Fruit fly (Drosophila melanogaster) whole organism, wandering third instar larva: ENCODE measurements around the gene Vps37B.

Experiments
- Abd-B ChIP-seq: fragments of >200 bp; optimal IDR thresholded peaks from 2 replicates; lab custom pipeline; 2017; ENCODE audit warnings: missing biosample characterization, missing genetic modification characterization
- CG32264 ChIP-seq: fragments of 200-800 bp; sonication (Bioruptor generic); optimal IDR thresholded peaks from 2 replicates; lab custom pipeline; 2016; ENCODE audit warnings: missing biosample characterization, missing genetic modification characterization
- CG9705 ChIP-seq: fragments of 200-800 bp; sonication (Bioruptor generic); optimal IDR thresholded peaks from 2 replicates; lab custom pipeline; 2018; ENCODE audit warnings: missing biosample characterization, mild to moderate bottlenecking, missing genetic modification characterization
- CrebA ChIP-seq: fragments of 200-800 bp; sonication (Bioruptor generic); optimal IDR thresholded peaks from 2 replicates; lab custom pipeline; 2016; ENCODE audit warnings: missing biosample characterization, mild to moderate bottlenecking, missing genetic modification characterization, borderline replicate concordance
- Dfd ChIP-seq: fragments of >200 bp; optimal IDR thresholded peaks from 2 replicates; lab custom pipeline; 2017; ENCODE audit warnings: missing biosample characterization, missing genetic modification characterization
- Dif ChIP-seq: fragments of 200-275, 200-300 bp; sonication (Bioruptor generic); optimal IDR thresholded peaks from 2 replicates; lab custom pipeline; 2018; ENCODE audit warnings: missing biosample characterization, missing genetic modification characterization; ENCODE audit not compliant: partially characterized antibody
- GATAd ChIP-seq: sonication (Bioruptor generic); optimal IDR thresholded peaks from 2 replicates; lab custom pipeline; 2016; ENCODE audit warnings: missing biosample characterization, missing genetic modification characterization
- HLH106 ChIP-seq: fragments of 200-800 bp; optimal IDR thresholded peaks from 3 replicates; lab custom pipeline; 2019; ENCODE audit warnings: missing biosample characterization, mild to moderate bottlenecking, missing genetic modification characterization, moderate library complexity
- Hnf4 ChIP-seq: fragments of 200-800 bp; sonication (Bioruptor generic); optimal IDR thresholded peaks from 2 replicates; lab custom pipeline; 2016; ENCODE audit warnings: missing biosample characterization, mild to moderate bottlenecking, missing genetic modification characterization
- Hr78 ChIP-seq: fragments of >200 bp; optimal IDR thresholded peaks from 2 replicates; lab custom pipeline; 2017; ENCODE audit warnings: missing biosample characterization, missing genetic modification characterization
- Hr83 ChIP-seq: fragments of 200-300 bp; sonication (Bioruptor generic); optimal IDR thresholded peaks from 2 replicates; lab custom pipeline; 2016; ENCODE audit warnings: missing biosample characterization, mild to moderate bottlenecking, missing genetic modification characterization, moderate library complexity; ENCODE audit not compliant: poor library complexity, severe bottlenecking
- Jra ChIP-seq: sonication (Bioruptor generic); optimal IDR thresholded peaks from 2 replicates; lab custom pipeline; 2016; ENCODE audit warnings: missing biosample characterization, missing genetic modification characterization
- Mio ChIP-seq: sonication (Bioruptor generic); optimal IDR thresholded peaks from 2 replicates; lab custom pipeline; 2016; ENCODE audit warnings: missing biosample characterization, missing genetic modification characterization
- Myc ChIP-seq: fragments of >200 bp; optimal IDR thresholded peaks from 2 replicates; lab custom pipeline; 2017
- N ChIP-seq: fragments of >200 bp; optimal IDR thresholded peaks from 2 replicates; lab custom pipeline; 2018; ENCODE audit warnings: missing biosample characterization, missing external identifiers, missing genetic modification characterization
- OdsH ChIP-seq: fragments of 200-800 bp; sonication (Bioruptor generic); optimal IDR thresholded peaks from 2 replicates; lab custom pipeline; 2016; ENCODE audit warnings: missing biosample characterization, mild to moderate bottlenecking, missing genetic modification characterization
- Rel ChIP-seq, 2 experiments: fragments of 200-800 bp; sonication (Bioruptor generic) in 1 of 2; optimal IDR thresholded peaks; 2 replicates in 1 of 2; 3 replicates in 1 of 2; lab custom pipeline; 2016 to 2019; ENCODE audit warnings: mild to moderate bottlenecking in 2 of 2, missing biosample characterization in 2 of 2, missing genetic modification characterization in 2 of 2, moderate library complexity in 1 of 2
- Sp1 ChIP-seq: fragments of 200-800 bp; sonication (Bioruptor generic); optimal IDR thresholded peaks from 3 replicates; lab custom pipeline; 2019; ENCODE audit warnings: missing biosample characterization, mild to moderate bottlenecking, missing genetic modification characterization, moderate library complexity
- Vsx2 ChIP-seq: fragments of 200-300, 225-300 bp; sonication (Bioruptor generic); optimal IDR thresholded peaks from 2 replicates; lab custom pipeline; 2018; ENCODE audit warnings: missing biosample characterization, missing genetic modification characterization; ENCODE audit not compliant: partially characterized antibody
- br ChIP-seq: fragments of 200-800 bp; sonication (Bioruptor generic); optimal IDR thresholded peaks from 2 replicates; lab custom pipeline; 2016; ENCODE audit warnings: missing biosample characterization, missing genetic modification characterization
- brk ChIP-seq: fragments of 200-800 bp; sonication (Bioruptor generic); optimal IDR thresholded peaks from 2 replicates; lab custom pipeline; 2016; ENCODE audit warnings: missing biosample characterization, mild to moderate bottlenecking, missing genetic modification characterization
- dl ChIP-seq, 2 experiments: fragments of 175-275, 200-275 bp in 1 of 2; fragments of 200-275 bp in 1 of 2; sonication (Bioruptor generic); optimal IDR thresholded peaks; lab custom pipeline; 2018; ENCODE audit warnings: mild to moderate bottlenecking in 2 of 2, missing biosample characterization in 2 of 2, missing genetic modification characterization in 2 of 2, moderate library complexity in 2 of 2; ENCODE audit not compliant: partially characterized antibody in 2 of 2, insufficient read depth in 1 of 2
- dmrt93B ChIP-seq: fragments of 200-800 bp; sonication (Bioruptor generic); optimal IDR thresholded peaks from 2 replicates; lab custom pipeline; 2018; ENCODE audit warnings: missing biosample characterization, mild to moderate bottlenecking, missing genetic modification characterization
- dsf ChIP-seq: sonication (Bioruptor generic); optimal IDR thresholded peaks from 2 replicates; lab custom pipeline; 2016; ENCODE audit warnings: missing biosample characterization, missing genetic modification characterization, borderline replicate concordance
- ey ChIP-seq: fragments of 200-800 bp; sonication (Bioruptor generic); optimal IDR thresholded peaks from 2 replicates; lab custom pipeline; 2016; ENCODE audit warnings: missing biosample characterization, missing genetic modification characterization
- foxo ChIP-seq, 2 experiments: fragments of 200-800 bp; sonication (Bioruptor generic); optimal IDR thresholded peaks; 2 replicates in 1 of 2; 3 replicates in 1 of 2; lab custom pipeline; 2016 to 2017; ENCODE audit warnings: missing biosample characterization in 2 of 2, missing genetic modification characterization in 2 of 2
- fru ChIP-seq: fragments of 200-800 bp; sonication (Bioruptor generic); optimal IDR thresholded peaks from 3 replicates; lab custom pipeline; 2016; ENCODE audit warnings: missing biosample characterization, mild to moderate bottlenecking, missing genetic modification characterization
- h ChIP-seq: fragments of 200-800 bp; sonication (Bioruptor generic); optimal IDR thresholded peaks from 3 replicates; lab custom pipeline; 2016; ENCODE audit warnings: missing biosample characterization, mild to moderate bottlenecking, missing genetic modification characterization
- jim ChIP-seq: fragments of 175-275, 200-325 bp; sonication (Bioruptor generic); optimal IDR thresholded peaks from 2 replicates; lab custom pipeline; 2016; ENCODE audit warnings: missing biosample characterization, mild to moderate bottlenecking, missing genetic modification characterization
- lola ChIP-seq: fragments of >200 bp; optimal IDR thresholded peaks from 2 replicates; lab custom pipeline; 2017; ENCODE audit warnings: missing biosample characterization, missing genetic modification characterization
- pan ChIP-seq: fragments of >200 bp; optimal IDR thresholded peaks from 2 replicates; lab custom pipeline; 2017
- psq ChIP-seq: fragments of 200-800 bp; sonication (Bioruptor generic); optimal IDR thresholded peaks from 3 replicates; lab custom pipeline; 2017; ENCODE audit warnings: missing biosample characterization, mild to moderate bottlenecking, missing genetic modification characterization, moderate library complexity
- rgr ChIP-seq: fragments of 200-800 bp; sonication (Bioruptor generic); optimal IDR thresholded peaks from 3 replicates; lab custom pipeline; 2016; ENCODE audit warnings: missing biosample characterization, mild to moderate bottlenecking, missing genetic modification characterization
- sage ChIP-seq: fragments of 200-800 bp; sonication (Bioruptor generic); optimal IDR thresholded peaks from 2 replicates; lab custom pipeline; 2016; ENCODE audit warnings: missing biosample characterization, mild to moderate bottlenecking, missing genetic modification characterization
- sv ChIP-seq: fragments of 200-800 bp; sonication (Bioruptor generic); optimal IDR thresholded peaks from 3 replicates; lab custom pipeline; 2016; ENCODE audit warnings: missing biosample characterization, missing genetic modification characterization
- tai ChIP-seq: sonication (Bioruptor generic); optimal IDR thresholded peaks from 2 replicates; lab custom pipeline; 2016; ENCODE audit warnings: missing biosample characterization, missing genetic modification characterization
- usp ChIP-seq: fragments of >200 bp; optimal IDR thresholded peaks from 2 replicates; lab custom pipeline; 2017; ENCODE audit warnings: missing biosample characterization, missing genetic modification characterization
- woc ChIP-seq: sonication (Bioruptor generic); optimal IDR thresholded peaks from 2 replicates; lab custom pipeline; 2016; ENCODE audit warnings: missing biosample characterization, mild to moderate bottlenecking, missing genetic modification characterization

Gene Vps37B

DNA sequence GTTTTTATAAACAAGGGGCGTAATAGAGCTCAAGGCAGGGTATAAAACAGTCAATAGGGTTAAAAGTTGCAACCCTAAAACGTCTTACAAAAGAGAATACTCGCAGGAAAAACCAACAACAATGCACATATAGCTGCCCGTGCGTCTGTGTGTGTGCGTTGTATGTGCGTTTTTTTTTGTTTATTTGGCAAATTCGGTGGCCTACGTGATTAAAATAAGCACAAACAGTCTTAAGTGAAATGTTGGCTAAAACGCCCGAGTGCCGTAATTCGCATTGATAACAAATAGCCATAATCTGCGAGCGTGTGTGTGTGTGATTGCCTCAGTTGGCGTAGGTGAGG lies 31.2 kb downstream of the Vps37B start:
- TF ChIP-seq usp (GFP tag; lab: Kevin White, UChicago) (no peak), tai (GFP tag; lab: Kevin White, UChicago) (no peak), CG32264 (GFP tag; lab: Kevin White, UChicago) (no peak), Jra (GFP tag; lab: Kevin White, UChicago) (no peak), foxo (GFP tag; optimal IDR thresholded peaks at IDR 0.05; lab: Kevin White, UChicago) (no peak), Mio (GFP tag; lab: Kevin White, UChicago) (no peak), psq (GFP tag; lab: Kevin White, UChicago) (no peak), CG9705 (GFP tag; lab: Kevin White, UChicago) (no peak), rgr (GFP tag; lab: Kevin White, UChicago) (no peak), jim (no peak), lola (no peak), HLH106 (no peak), Hr83 (GFP tag; lab: Kevin White, UChicago) (no peak), GATAd (GFP tag; lab: Kevin White, UChicago) (no peak), N (no peak), Hr78 (GFP tag; lab: Kevin White, UChicago) (no peak), Rel (GFP tag; optimal IDR thresholded peaks at IDR 0.05; lab: Kevin White, UChicago) (no peak), Rel (tag; optimal IDR thresholded peaks at IDR 0.05; lab: Kevin White, UChicago) (no peak), h (no peak), CrebA (GFP tag; lab: Kevin White, UChicago) (no peak), dsf (no peak)

DNA sequence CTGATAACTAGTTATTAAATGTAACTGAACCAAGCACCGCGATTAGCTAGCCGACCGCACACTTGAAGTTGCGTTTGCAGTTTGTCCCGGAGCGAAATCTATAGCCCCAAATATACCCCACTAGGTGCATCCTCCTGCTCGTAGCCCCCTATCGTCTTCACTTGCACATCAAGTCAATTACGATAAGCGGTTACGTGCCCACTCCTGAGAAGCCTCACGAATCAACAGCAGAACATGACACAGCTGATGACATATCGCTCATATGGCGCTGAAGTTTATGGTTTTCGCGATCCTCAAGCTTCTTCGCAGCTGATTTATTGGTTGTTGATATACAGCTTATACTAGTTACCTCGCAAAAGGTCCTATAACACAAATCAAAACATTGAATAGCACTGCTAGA lies 35.3 kb downstream of the Vps37B start:
- no peak for TF ChIP-seq br
- TF ChIP-seq Myc (lab: Kevin White, UChicago) = no peak
- TF ChIP-seq N = no peak
- TF ChIP-seq sv = no peak
- TF ChIP-seq foxo (GFP tag; optimal IDR thresholded peaks at IDR 0.05; lab: Kevin White, UChicago) = no peak
- no peak for TF ChIP-seq brk
- no peak for TF ChIP-seq pan (lab: Kevin White, UChicago)
- TF ChIP-seq Vsx2 (GFP tag; lab: Kevin White, UChicago) = no peak
- TF ChIP-seq ey (GFP tag; lab: Kevin White, UChicago) = no peak
- TF ChIP-seq Sp1 (GFP tag; lab: Kevin White, UChicago) = no peak
- TF ChIP-seq psq (GFP tag; lab: Kevin White, UChicago) = no peak

DNA sequence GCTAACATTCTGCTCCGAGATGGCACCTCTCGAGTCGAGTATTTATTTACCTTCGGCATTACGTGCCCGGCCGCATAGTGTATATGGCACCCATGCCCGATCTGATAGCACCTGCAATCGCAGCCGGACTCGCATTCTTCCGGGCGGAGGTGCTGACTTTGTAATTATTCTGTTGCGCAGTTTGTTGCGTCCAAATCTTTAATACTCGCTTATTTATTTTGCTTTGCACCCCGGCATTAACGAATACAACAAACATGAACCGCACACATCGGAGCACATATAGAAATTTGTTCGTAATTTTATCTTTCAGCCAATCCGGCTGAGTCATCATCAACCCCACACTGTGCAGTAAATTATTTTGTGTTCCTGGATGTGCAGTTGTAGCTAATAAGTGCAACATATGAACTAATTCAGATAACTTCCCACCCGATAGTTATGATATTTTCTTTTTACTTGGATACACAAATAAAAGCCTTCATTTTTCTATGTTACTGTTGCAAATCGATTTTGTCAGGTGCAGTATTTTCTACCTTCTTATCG lies 36.1 kb downstream of the Vps37B start:
- TF ChIP-seq Hr83 (GFP tag; lab: Kevin White, UChicago) (no peak), ey (GFP tag; lab: Kevin White, UChicago) (peak; percentile 16), OdsH (GFP tag; lab: Kevin White, UChicago) (peak; percentile 26), fru (GFP tag; lab: Kevin White, UChicago) (peak; percentile 48), N (no peak), sage (GFP tag; lab: Kevin White, UChicago) (no peak), Dfd (GFP tag; lab: Kevin White, UChicago) (no peak), CrebA (GFP tag; lab: Kevin White, UChicago) (no peak), rgr (GFP tag; lab: Kevin White, UChicago) (no peak), Mio (GFP tag; lab: Kevin White, UChicago) (no peak), Myc (lab: Kevin White, UChicago) (no peak), dl (GFP tag; optimal IDR thresholded peaks at IDR 0.05; lab: Kevin White, UChicago; ENCODE audit: insufficient read depth in 1 of 2, partially characterized antibody in 2 of 2) (no peak), Rel (GFP tag; optimal IDR thresholded peaks at IDR 0.05; lab: Kevin White, UChicago) (no peak), Rel (tag; optimal IDR thresholded peaks at IDR 0.05; lab: Kevin White, UChicago) (no peak), h (peak; percentile 53), CG32264 (GFP tag; lab: Kevin White, UChicago) (peak; percentile 2), foxo (GFP tag; optimal IDR thresholded peaks at IDR 0.05; lab: Kevin White, UChicago) (peak in 1 of 2 experiments; percentile 37), dmrt93B (no peak), CG9705 (GFP tag; lab: Kevin White, UChicago) (no peak), br (peak; percentile 38), GATAd (GFP tag; lab: Kevin White, UChicago) (no peak), dsf (no peak), Abd-B (GFP tag; lab: Kevin White, UChicago) (no peak), sv (no peak), psq (GFP tag; lab: Kevin White, UChicago) (peak; percentile 15), jim (no peak), tai (GFP tag; lab: Kevin White, UChicago) (no peak), Jra (GFP tag; lab: Kevin White, UChicago) (peak; percentile 45), pan (lab: Kevin White, UChicago) (no peak), Vsx2 (GFP tag; lab: Kevin White, UChicago) (no peak), woc (GFP tag; lab: Kevin White, UChicago) (no peak), usp (GFP tag; lab: Kevin White, UChicago) (no peak), Hnf4 (GFP tag; lab: Kevin White, UChicago) (no peak), lola (no peak), Hr78 (GFP tag; lab: Kevin White, UChicago) (no peak), HLH106 (peak; percentile 14), brk (no peak), Sp1 (GFP tag; lab: Kevin White, UChicago) (no peak), Dif (GFP tag; lab: Kevin White, UChicago) (no peak)
